Worm (Caenorhabditis elegans) whole organism, L4 larva: Measurements from ENCODE around the gene Y62E10A.19.

ENCODE experiments used
- D1046.2 ChIP-seq: fragments of 200-800 bp; sonication (Bioruptor generic); IDR thresholded peaks from 2 replicates; pipeline ENCODE4 v1.3.6; 2022; ENCODE audit warnings: missing genetic modification characterization, missing compliant biosample characterization
- F44E2.7 ChIP-seq: fragments of 200-800 bp; sonication (Bioruptor generic); IDR thresholded peaks from 2 replicates; pipeline ENCODE4 v2.1.2; 2022; ENCODE audit warnings: missing genetic modification characterization, missing compliant biosample characterization
- T20F7.1 ChIP-seq: fragments of 200-800 bp; sonication (Bioruptor generic); optimal IDR thresholded peaks from 2 replicates; lab custom pipeline; 2018; ENCODE audit warnings: mild to moderate bottlenecking, missing genetic modification characterization, missing compliant biosample characterization
- Y105C5A.15 ChIP-seq: fragments of 200-800 bp; sonication (Bioruptor generic); IDR thresholded peaks from 2 replicates; pipeline ENCODE4 v1.3.6; 2022; ENCODE audit warnings: missing genetic modification characterization, missing compliant biosample characterization
- aha-1 ChIP-seq: fragments of 150-350 bp; peaks from one replicate; lab custom pipeline; 2014; ENCODE audit warnings: missing biosample characterization, missing genetic modification characterization
- aly-2 ChIP-seq: sonication (generic microtip); optimal IDR thresholded peaks from 2 replicates; lab custom pipeline; 2018; ENCODE audit warnings: missing biosample characterization, missing genetic modification characterization
- arid-1 ChIP-seq: fragments of 200-800 bp; sonication (Bioruptor generic); conservative IDR thresholded peaks from 2 replicates; pipeline ENCODE4 v1.3.6; 2022; ENCODE audit warnings: missing genetic modification reagents, missing genetic modification characterization, missing compliant biosample characterization
- attf-4 ChIP-seq: sonication (generic microtip); optimal IDR thresholded peaks from 3 replicates; lab custom pipeline; 2017; ENCODE audit warnings: missing biosample characterization, missing genetic modification characterization
- ceh-20 ChIP-seq: fragments of 200-800 bp; sonication (Bioruptor generic); IDR thresholded peaks from 2 replicates; pipeline ENCODE4 v1.3.6; 2022; ENCODE audit warnings: missing genetic modification reagents, missing genetic modification characterization, missing compliant biosample characterization
- ceh-32 ChIP-seq: sonication (generic microtip); optimal IDR thresholded peaks from 2 replicates; lab custom pipeline; 2016; ENCODE audit warnings: mild to moderate bottlenecking, missing genetic modification characterization, missing compliant biosample characterization; ENCODE audit not compliant: poor library complexity
- ceh-44 ChIP-seq: fragments of 200-800 bp; sonication (Bioruptor generic); IDR thresholded peaks from 2 replicates; pipeline ENCODE4 v1.3.6; 2022; ENCODE audit warnings: missing genetic modification reagents, missing genetic modification characterization, missing compliant biosample characterization
- ceh-82 ChIP-seq: sonication (generic microtip); optimal IDR thresholded peaks from 2 replicates; lab custom pipeline; 2017; ENCODE audit warnings: missing biosample characterization, missing genetic modification characterization
- ctbp-1 ChIP-seq: fragments of 200-800 bp; sonication (Bioruptor generic); IDR thresholded peaks from 2 replicates; pipeline ENCODE4 v1.3.6; 2022; ENCODE audit warnings: missing genetic modification reagents, missing genetic modification characterization, missing compliant biosample characterization
- daf-16 ChIP-seq, 3 experiments: sonication (generic microtip); optimal IDR thresholded peaks; 2 replicates each; lab custom pipeline; 2016 to 2017; ENCODE audit warnings: missing genetic modification characterization in 3 of 3, missing genetic modification reagents in 3 of 3, mild to moderate bottlenecking in 2 of 3, missing compliant biosample characterization in 2 of 3, missing biosample characterization in 1 of 3, moderate library complexity in 1 of 3
- dmd-6 ChIP-seq: fragments of 200-800 bp; sonication (Bioruptor generic); IDR thresholded peaks from 2 replicates; pipeline ENCODE4 v1.3.6; 2022; ENCODE audit warnings: missing genetic modification reagents, missing genetic modification characterization, missing compliant biosample characterization
- dmd-8 ChIP-seq: fragments of 200-800 bp; sonication (Bioruptor generic); IDR thresholded peaks from 2 replicates; pipeline ENCODE4 v1.3.6; 2022; ENCODE audit warnings: missing genetic modification characterization, missing compliant biosample characterization
- dpl-1 ChIP-seq: fragments of 150-350 bp; optimal IDR thresholded peaks from 2 replicates; lab custom pipeline; 2014; ENCODE audit warnings: missing biosample characterization, missing genetic modification reagents, missing genetic modification characterization
- duxl-1 ChIP-seq: sonication (generic microtip); optimal IDR thresholded peaks from 2 replicates; lab custom pipeline; 2016; ENCODE audit warnings: mild to moderate bottlenecking, missing genetic modification characterization, moderate library complexity, missing compliant biosample characterization; ENCODE audit not compliant: poor library complexity
- egl-43 ChIP-seq: fragments of 200-800 bp; sonication (Bioruptor generic); IDR thresholded peaks from 2 replicates; pipeline ENCODE4 v1.3.6; 2022; ENCODE audit warnings: missing genetic modification reagents, missing genetic modification characterization, missing compliant biosample characterization
- gei-8 ChIP-seq: fragments of 200-800 bp; sonication (Bioruptor generic); optimal IDR thresholded peaks from 2 replicates; lab custom pipeline; 2018; ENCODE audit warnings: mild to moderate bottlenecking, missing genetic modification characterization, missing compliant biosample characterization
- hlh-30 ChIP-seq: sonication (generic microtip); optimal IDR thresholded peaks from 2 replicates; lab custom pipeline; 2017; ENCODE audit warnings: antibody characterized with exemption, mild to moderate bottlenecking, missing genetic modification characterization, missing compliant biosample characterization; ENCODE audit not compliant: insufficient read depth
- lin-1 ChIP-seq: fragments of 200-800 bp; sonication (Bioruptor generic); IDR thresholded peaks from 2 replicates; pipeline ENCODE4 v1.3.6; 2022; ENCODE audit warnings: missing genetic modification reagents, missing genetic modification characterization, missing compliant biosample characterization
- lin-15B ChIP-seq: fragments of 150-350 bp; sonication (generic microtip); optimal IDR thresholded peaks from 3 replicates; lab custom pipeline; 2014; ENCODE audit warnings: missing biosample characterization, missing genetic modification characterization
- lin-38 ChIP-seq: fragments of 200-800 bp; sonication (Bioruptor generic); IDR thresholded peaks from 2 replicates; pipeline ENCODE4 v1.3.6; 2022; ENCODE audit warnings: missing genetic modification reagents, missing genetic modification characterization, missing compliant biosample characterization
- lir-3 ChIP-seq: sonication (generic microtip); optimal IDR thresholded peaks from 2 replicates; lab custom pipeline; 2016; ENCODE audit warnings: mild to moderate bottlenecking, missing genetic modification characterization, missing compliant biosample characterization
- madf-9 ChIP-seq: fragments of 200-800 bp; sonication (Bioruptor generic); conservative IDR thresholded peaks from 2 replicates; pipeline ENCODE4 v1.3.6; 2022; ENCODE audit warnings: missing genetic modification reagents, missing genetic modification characterization, missing compliant biosample characterization
- nhr-102 ChIP-seq: sonication (generic microtip); optimal IDR thresholded peaks from 2 replicates; lab custom pipeline; 2016; ENCODE audit warnings: mild to moderate bottlenecking, missing genetic modification characterization, moderate library complexity, missing compliant biosample characterization
- nhr-237 ChIP-seq: sonication (generic microtip); optimal IDR thresholded peaks from 2 replicates; lab custom pipeline; 2017; ENCODE audit warnings: missing biosample characterization, missing genetic modification characterization
- nhr-28 ChIP-seq: fragments of 150-350 bp; optimal IDR thresholded peaks from 2 replicates; lab custom pipeline; 2014; ENCODE audit warnings: missing biosample characterization, missing genetic modification characterization
- nhr-41 ChIP-seq: fragments of 200-800 bp; sonication (Bioruptor generic); IDR thresholded peaks from 2 replicates; pipeline ENCODE4 v1.3.6; 2022; ENCODE audit warnings: missing genetic modification reagents, missing genetic modification characterization, missing compliant biosample characterization
- nhr-42 ChIP-seq: fragments of 200-800 bp; sonication (Bioruptor generic); IDR thresholded peaks from 2 replicates; pipeline ENCODE4 v1.3.6; 2022; ENCODE audit warnings: missing genetic modification characterization, missing compliant biosample characterization
- nhr-48 ChIP-seq: sonication (generic microtip); optimal IDR thresholded peaks from 2 replicates; lab custom pipeline; 2016; ENCODE audit warnings: mild to moderate bottlenecking, missing genetic modification characterization, missing compliant biosample characterization
- nhr-76 ChIP-seq: fragments of 150-350 bp; optimal IDR thresholded peaks from 2 replicates; lab custom pipeline; 2014; ENCODE audit warnings: missing biosample characterization, missing genetic modification characterization
- php-3 ChIP-seq: fragments of 200-800 bp; sonication (Bioruptor generic); IDR thresholded peaks from 2 replicates; pipeline ENCODE4 v1.3.6; 2022; ENCODE audit warnings: missing genetic modification reagents, missing genetic modification characterization, missing compliant biosample characterization
- pqm-1 ChIP-seq: sonication (generic microtip); optimal IDR thresholded peaks from 2 replicates; lab custom pipeline; 2017; ENCODE audit warnings: missing biosample characterization, missing genetic modification characterization
- saeg-2 ChIP-seq: fragments of 200-800 bp; sonication (Bioruptor generic); IDR thresholded peaks from 2 replicates; pipeline ENCODE4 v1.3.6; 2022; ENCODE audit warnings: missing genetic modification reagents, missing genetic modification characterization, missing compliant biosample characterization
- set-16 ChIP-seq: fragments of 200-800 bp; sonication (Bioruptor generic); IDR thresholded peaks from 2 replicates; pipeline ENCODE4 v1.3.6; 2022; ENCODE audit warnings: missing genetic modification reagents, missing genetic modification characterization, missing compliant biosample characterization
- skn-1 ChIP-seq: fragments of 150-350 bp; optimal IDR thresholded peaks from 2 replicates; lab custom pipeline; 2014; ENCODE audit warnings: missing biosample characterization, missing genetic modification characterization
- spr-3 ChIP-seq: fragments of 200-800 bp; sonication (Bioruptor generic); optimal IDR thresholded peaks from 2 replicates; lab custom pipeline; 2018; ENCODE audit warnings: mild to moderate bottlenecking, missing genetic modification characterization, missing compliant biosample characterization
- tag-97 ChIP-seq: fragments of 200-800 bp; sonication (Bioruptor generic); IDR thresholded peaks from 2 replicates; pipeline ENCODE4 v1.3.6; 2022; ENCODE audit warnings: missing genetic modification characterization, missing compliant biosample characterization
- tra-1 ChIP-seq: fragments of 200-800 bp; sonication (Bioruptor generic); IDR thresholded peaks from 2 replicates; pipeline ENCODE4 v1.3.6; 2022; ENCODE audit warnings: missing genetic modification reagents, missing genetic modification characterization, missing compliant biosample characterization
- unc-39 ChIP-seq: sonication (generic microtip); optimal IDR thresholded peaks from 2 replicates; lab custom pipeline; 2017; ENCODE audit warnings: missing biosample characterization, missing genetic modification characterization
- unc-62 ChIP-seq, 3 experiments: fragments of 150-350 bp in 1 of 3; sonication (generic microtip); optimal IDR thresholded peaks in 2 of 3; peaks in 1 of 3; 1 replicate in 1 of 3; 2 replicates in 2 of 3; lab custom pipeline; 2014 to 2017; ENCODE audit warnings: missing biosample characterization in 3 of 3, missing genetic modification characterization in 3 of 3, missing genetic modification reagents in 3 of 3, missing genotype in 1 of 3
- vab-7 ChIP-seq: fragments of 200-800 bp; sonication (Bioruptor generic); IDR thresholded peaks from 2 replicates; pipeline ENCODE4 v1.3.6; 2022; ENCODE audit warnings: missing genetic modification reagents, missing genetic modification characterization, missing compliant biosample characterization
- zfp-3 ChIP-seq: fragments of 200-800 bp; sonication (Bioruptor generic); conservative IDR thresholded peaks from 2 replicates; pipeline ENCODE4 v1.3.6; 2022; ENCODE audit warnings: missing genetic modification reagents, missing genetic modification characterization, missing compliant biosample characterization
- zip-11 ChIP-seq: fragments of 200-800 bp; sonication (Bioruptor generic); IDR thresholded peaks from 2 replicates; pipeline ENCODE4 v1.3.6; 2022; ENCODE audit warnings: missing genetic modification characterization, missing compliant biosample characterization
- zip-2 ChIP-seq: fragments of 150-350 bp; optimal IDR thresholded peaks from 2 replicates; lab custom pipeline; 2014; ENCODE audit warnings: missing biosample characterization, missing genetic modification characterization
- ztf-11 ChIP-seq: fragments of 150-350 bp; optimal IDR thresholded peaks from 2 replicates; lab custom pipeline; 2014; ENCODE audit warnings: missing biosample characterization, missing genetic modification characterization
- ztf-7 ChIP-seq: fragments of 150-350 bp; optimal IDR thresholded peaks from 2 replicates; lab custom pipeline; 2014; ENCODE audit warnings: missing biosample characterization, missing genetic modification characterization

Y62E10A.19 gene

DNA sequence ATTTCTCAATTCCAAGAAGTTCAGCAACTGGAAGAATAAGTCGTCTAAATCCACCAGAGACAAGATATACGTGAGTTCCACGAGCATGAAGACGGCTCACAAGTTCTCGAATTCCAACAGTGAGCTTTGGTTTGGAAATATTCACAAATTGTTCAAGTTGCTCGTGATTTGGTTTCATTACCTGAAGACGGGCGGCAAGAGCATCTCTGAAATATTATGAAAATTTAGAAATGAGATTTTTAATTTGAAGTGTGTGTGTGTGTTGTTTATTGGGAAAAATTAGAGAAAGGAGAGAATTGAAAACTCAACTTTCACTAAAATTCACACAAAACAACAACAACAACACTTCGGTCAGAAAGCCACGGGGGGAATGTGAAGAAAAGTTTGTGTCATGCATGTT lies 17.3 kb downstream of the Y62E10A.19 start:
- TF ChIP-seq unc-62 (GFP tag; optimal IDR thresholded peaks at IDR 0.05 in 1 of 2; lab: Kevin White, UChicago), result peak in 1 of 2 experiments; percentile 91
- no peak for TF ChIP-seq unc-62 (tag; optimal IDR thresholded peaks at IDR 0.05; lab: Kevin White, UChicago)
- peak; percentile 84 for TF ChIP-seq aha-1 (tag; lab: Kevin White, UChicago)
- no peak for TF ChIP-seq madf-9 (GFP tag; lab: Robert Waterston, UW)
- TF ChIP-seq gei-8 (GFP tag; lab: Kevin White, UChicago), result peak; percentile 35
- TF ChIP-seq nhr-42, result no peak
- TF ChIP-seq D1046.2 (GFP tag; lab: Robert Waterston, UW), result no peak
- no peak for TF ChIP-seq vab-7 (GFP tag; lab: Robert Waterston, UW)
- no peak for TF ChIP-seq zfp-3
- TF ChIP-seq nhr-76 (tag; lab: Kevin White, UChicago), result no peak
- TF ChIP-seq dpl-1 (GFP tag; lab: Kevin White, UChicago), result no peak
- TF ChIP-seq php-3 (GFP tag; lab: Robert Waterston, UW), result no peak
- 0 out of 2 replicates have a peak, but pooled peaks have one; percentile 12 for TF ChIP-seq ctbp-1
- TF ChIP-seq unc-39 (tag; lab: Kevin White, UChicago), result no peak
- TF ChIP-seq lin-38 (GFP tag; lab: Robert Waterston, UW), result no peak; the same call in 1 of the 2 replicates
- no peak for TF ChIP-seq dmd-8 (GFP tag; lab: Robert Waterston, UW)

DNA sequence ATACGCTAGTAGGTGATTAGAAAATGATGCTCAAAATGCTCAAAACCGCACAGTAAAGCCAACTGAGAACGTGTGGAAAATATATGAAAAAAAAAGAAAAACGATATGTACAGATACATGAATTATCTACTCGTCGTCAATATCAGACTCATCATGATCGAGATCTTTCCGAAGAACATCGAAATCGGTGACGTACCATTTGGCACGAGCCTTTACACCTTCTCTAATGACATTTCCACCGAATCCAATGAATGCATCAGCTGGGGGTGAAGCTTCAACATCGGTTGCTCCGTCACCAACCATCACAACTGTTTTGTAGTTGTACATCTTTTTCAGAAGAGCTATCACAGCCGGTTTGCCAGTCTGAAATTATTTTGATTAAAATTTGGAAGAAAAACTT lies 18.9 kb downstream of the Y62E10A.19 start:
- TF ChIP-seq spr-3 (GFP tag; lab: Kevin White, UChicago) (no peak), aly-2 (tag; lab: Kevin White, UChicago) (no peak), ceh-32 (tag; lab: Kevin White, UChicago) (no peak), skn-1 (tag; lab: Kevin White, UChicago) (no peak), gei-8 (GFP tag; lab: Kevin White, UChicago) (no peak), lin-15B (no peak), zip-2 (tag; lab: Kevin White, UChicago) (no peak), nhr-237 (tag; lab: Kevin White, UChicago) (no peak), Y105C5A.15 (GFP tag; lab: Robert Waterston, UW) (0 out of 2 replicates have a peak, but pooled peaks have one; percentile 34), tra-1 (GFP tag; lab: Robert Waterston, UW) (0 out of 2 replicates have a peak, but pooled peaks have one; percentile 26), egl-43 (GFP tag; lab: Robert Waterston, UW) (peak; percentile 67), nhr-102 (tag; lab: Kevin White, UChicago) (no peak), ceh-20 (GFP tag; lab: Robert Waterston, UW) (no peak), ceh-82 (tag; lab: Kevin White, UChicago) (no peak), nhr-42 (peak; percentile 33; the same call in 1 of the 2 replicates), aha-1 (tag; lab: Kevin White, UChicago) (no peak), tag-97 (no peak), lin-1 (peak; percentile 38; the same call in 1 of the 2 replicates), arid-1 (GFP tag; lab: Robert Waterston, UW) (no peak), hlh-30 (tag; lab: Kevin White, UChicago) (no peak), set-16 (no peak), saeg-2 (GFP tag; lab: Robert Waterston, UW) (no peak), T20F7.1 (GFP tag; lab: Kevin White, UChicago) (no peak), daf-16 (GFP tag; optimal IDR thresholded peaks at IDR 0.05; lab: Kevin White, UChicago) (no peak), daf-16 (tag; optimal IDR thresholded peaks at IDR 0.05; lab: Kevin White, UChicago) (no peak), zip-11 (GFP tag; lab: Robert Waterston, UW) (no peak), nhr-28 (no peak), nhr-48 (tag; lab: Kevin White, UChicago) (no peak), zfp-3 (no peak), duxl-1 (tag; lab: Kevin White, UChicago) (peak; percentile 34), ceh-44 (GFP tag; lab: Robert Waterston, UW) (no peak), attf-4 (tag; lab: Kevin White, UChicago) (no peak), lir-3 (tag; lab: Kevin White, UChicago) (no peak), nhr-41 (GFP tag; lab: Robert Waterston, UW) (no peak), F44E2.7 (no peak), ztf-7 (no peak), D1046.2 (GFP tag; lab: Robert Waterston, UW) (no peak), pqm-1 (tag; lab: Kevin White, UChicago) (no peak), dmd-8 (GFP tag; lab: Robert Waterston, UW) (0 out of 2 replicates have a peak, but pooled peaks have one; percentile 49), vab-7 (GFP tag; lab: Robert Waterston, UW) (no peak), ztf-11 (tag; lab: Kevin White, UChicago) (no peak), dmd-6 (GFP tag; lab: Robert Waterston, UW) (no peak)
